Worm (Caenorhabditis elegans) whole organism, mixed stage, embryonic: ENCODE data around the gene madf-11.

Experiments
- M03D4.4 ChIP-seq: sonication (generic microtip); optimal IDR thresholded peaks from 2 replicates; lab custom pipeline; 2017; ENCODE audit warnings: mild to moderate bottlenecking, missing genetic modification characterization, missing compliant biosample characterization
- ceh-43 ChIP-seq: fragments of 200-800 bp; sonication (Bioruptor generic); optimal IDR thresholded peaks from 2 replicates; lab custom pipeline; 2018; ENCODE audit warnings: mild to moderate bottlenecking, missing genetic modification characterization, moderate library complexity, missing compliant biosample characterization
- ces-1 ChIP-seq: fragments of 150-350 bp; optimal IDR thresholded peaks from 2 replicates; lab custom pipeline; 2014; ENCODE audit warnings: missing biosample characterization, missing genetic modification reagents, missing genetic modification characterization
- elt-3 ChIP-seq: fragments of 150-350 bp; optimal IDR thresholded peaks from 2 replicates; lab custom pipeline; 2014; ENCODE audit warnings: missing biosample characterization, missing genetic modification characterization
- lsy-2 ChIP-seq: fragments of 150-350 bp; optimal IDR thresholded peaks from 2 replicates; lab custom pipeline; 2014; ENCODE audit warnings: missing biosample characterization, missing genetic modification characterization
- mab-5 ChIP-seq: fragments of 150-350 bp; optimal IDR thresholded peaks from 2 replicates; lab custom pipeline; 2014; ENCODE audit warnings: missing biosample characterization, missing genetic modification characterization
- nhr-12 ChIP-seq: fragments of 150-350 bp; optimal IDR thresholded peaks from 2 replicates; lab custom pipeline; 2014; ENCODE audit warnings: missing biosample characterization, missing genetic modification characterization
- nhr-28 ChIP-seq: fragments of 150-350 bp; optimal IDR thresholded peaks from 2 replicates; lab custom pipeline; 2014; ENCODE audit warnings: missing biosample characterization, missing genetic modification characterization
- snpc-4 ChIP-seq: fragments of 150-350 bp; optimal IDR thresholded peaks from 2 replicates; lab custom pipeline; 2014; ENCODE audit warnings: missing biosample characterization, missing genetic modification characterization
- tbx-8 ChIP-seq: fragments of 200-800 bp; sonication (Bioruptor generic); optimal IDR thresholded peaks from 2 replicates; lab custom pipeline; 2018; ENCODE audit warnings: mild to moderate bottlenecking, missing genetic modification characterization, moderate library complexity, missing compliant biosample characterization

DNA sequence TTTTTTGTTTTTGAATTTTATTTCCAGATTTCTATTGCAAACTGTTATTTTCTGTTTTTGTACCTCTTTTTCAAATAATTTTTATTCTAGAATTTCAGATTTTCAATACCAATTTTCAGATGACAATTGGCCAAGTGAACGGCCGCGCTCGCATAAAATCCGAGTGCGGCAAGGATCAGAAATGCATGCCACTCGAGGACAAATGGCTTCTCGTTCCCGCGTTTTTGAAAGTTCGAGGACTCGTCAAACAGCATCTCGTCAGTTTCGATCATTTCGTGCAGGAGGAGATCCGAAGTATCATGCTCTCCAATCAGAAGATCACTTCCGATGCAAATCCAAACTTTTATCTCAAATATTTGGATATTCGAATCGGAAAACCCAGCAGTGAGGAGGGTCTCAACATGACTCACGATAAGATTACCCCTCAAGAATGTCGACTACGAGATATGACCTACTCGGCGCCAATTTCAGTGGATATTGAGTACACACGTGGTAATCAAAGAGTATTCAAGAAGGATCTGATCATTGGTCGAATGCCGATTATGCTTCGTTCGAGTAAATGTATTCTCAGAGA, 46.0 kb downstream of the madf-11 start, which contains the start of gene rpc-2:
- no peak for TF ChIP-seq lsy-2 (tag; lab: Kevin White, UChicago)
- no peak for TF ChIP-seq snpc-4 (tag; lab: Kevin White, UChicago)
- TF ChIP-seq M03D4.4 (tag; lab: Kevin White, UChicago), result no peak
- TF ChIP-seq nhr-12 (tag; lab: Kevin White, UChicago), result no peak
- no peak for TF ChIP-seq ceh-43
- TF ChIP-seq ces-1, result no peak
- TF ChIP-seq tbx-8, result no peak
- TF ChIP-seq elt-3 (tag; lab: Kevin White, UChicago), result no peak
- no peak for TF ChIP-seq nhr-28 (tag; lab: Kevin White, UChicago)
- TF ChIP-seq mab-5 (tag; lab: Kevin White, UChicago), result no peak
